Worm (Caenorhabditis elegans) whole organism, L2 larva: ENCODE results near the gene uba-1.

Source experiments
- ama-1 ChIP-seq: fragments of 150-350 bp; optimal IDR thresholded peaks from 2 replicates; lab custom pipeline; 2018; ENCODE audit warnings: inconsistent platforms
- elt-1 ChIP-seq: fragments of 150-350 bp; optimal IDR thresholded peaks from 2 replicates; lab custom pipeline; 2014; ENCODE audit warnings: missing biosample characterization, missing genetic modification characterization
- lin-11 ChIP-seq: fragments of 150-350 bp; sonication (generic microtip); optimal IDR thresholded peaks from 2 replicates; lab custom pipeline; 2014; ENCODE audit warnings: missing biosample characterization, missing genetic modification characterization, inconsistent platforms, mixed read lengths
- mab-5 ChIP-seq: fragments of 150-350 bp; optimal IDR thresholded peaks from 2 replicates; lab custom pipeline; 2014; ENCODE audit warnings: missing biosample characterization, missing genetic modification characterization
- mdl-1 ChIP-seq, 2 experiments: fragments of 150-350 bp in 1 of 2; sonication (generic microtip) in 1 of 2; optimal IDR thresholded peaks; 2 replicates each; lab custom pipeline; 2017; ENCODE audit warnings: missing biosample characterization in 2 of 2, missing genetic modification characterization in 2 of 2
- nhr-12 ChIP-seq: fragments of 150-350 bp; optimal IDR thresholded peaks from 2 replicates; lab custom pipeline; 2014; ENCODE audit warnings: missing biosample characterization, missing genetic modification characterization
- nhr-129 ChIP-seq: fragments of 150-350 bp; optimal IDR thresholded peaks from 2 replicates; lab custom pipeline; 2014; ENCODE audit warnings: missing biosample characterization, missing genetic modification characterization
- nhr-21 ChIP-seq: fragments of 150-350 bp; optimal IDR thresholded peaks from 2 replicates; lab custom pipeline; 2014; ENCODE audit warnings: missing biosample characterization, missing genetic modification characterization
- skn-1 ChIP-seq: sonication (generic microtip); optimal IDR thresholded peaks from 2 replicates; lab custom pipeline; 2017; ENCODE audit warnings: missing biosample characterization, missing genetic modification characterization
- sma-3 ChIP-seq: sonication (generic microtip); optimal IDR thresholded peaks from 2 replicates; lab custom pipeline; 2016; ENCODE audit warnings: missing genetic modification reagents, missing genetic modification characterization, missing compliant biosample characterization
- snpc-4 ChIP-seq: fragments of 150-350 bp; optimal IDR thresholded peaks from 2 replicates; lab custom pipeline; 2014; ENCODE audit warnings: missing biosample characterization, missing genetic modification characterization
- zag-1 ChIP-seq: fragments of 150-350 bp; optimal IDR thresholded peaks from 2 replicates; lab custom pipeline; 2014; ENCODE audit warnings: missing biosample characterization, missing genetic modification characterization

DNA sequence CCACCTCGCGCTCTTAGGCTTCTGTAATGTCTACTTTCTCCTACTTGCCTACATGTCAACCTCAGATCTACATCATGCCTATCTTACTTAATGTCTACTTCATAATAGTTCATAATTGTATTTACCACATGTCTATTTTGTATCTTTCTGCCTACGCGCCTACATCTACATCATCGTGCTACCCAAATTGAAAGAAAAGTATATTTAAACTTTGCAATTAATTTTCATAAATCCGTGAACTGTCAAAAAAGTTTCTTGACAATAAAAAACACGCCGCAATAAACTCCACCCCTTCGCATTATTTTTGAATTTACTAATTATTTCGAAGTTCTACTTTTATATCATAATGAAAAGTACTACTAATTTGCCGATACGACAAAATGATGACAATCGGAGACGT, 28.2 kb upstream of the uba-1 start, which contains the start of gene F44D12.8:
- TF ChIP-seq ama-1 (lab: Kevin White, UChicago) = no peak
- TF ChIP-seq snpc-4 (tag; lab: Kevin White, UChicago) = no peak
- TF ChIP-seq nhr-21 (tag; lab: Kevin White, UChicago) = no peak
- no peak for TF ChIP-seq nhr-12
- TF ChIP-seq zag-1 (tag; lab: Kevin White, UChicago) = no peak
- TF ChIP-seq mdl-1 (tag; optimal IDR thresholded peaks at IDR 0.05; lab: Kevin White, UChicago) = no peak
- no peak for TF ChIP-seq mab-5 (tag; lab: Kevin White, UChicago)
- no peak for TF ChIP-seq elt-1
- TF ChIP-seq lin-11 = no peak
- TF ChIP-seq skn-1 (tag; lab: Kevin White, UChicago) = no peak
- TF ChIP-seq sma-3 (GFP tag; lab: Kevin White, UChicago) = no peak
- no peak for TF ChIP-seq nhr-129 (tag; lab: Kevin White, UChicago)
